Worm (Caenorhabditis elegans) whole organism, L1 larva: ENCODE results near the gene C40H1.7.

Source experiments
- Y116A8C.19 ChIP-seq: sonication (generic microtip); optimal IDR thresholded peaks from 2 replicates; lab custom pipeline; 2016; ENCODE audit warnings: missing compliant biosample characterization, missing genetic modification characterization, borderline replicate concordance
- alr-1 ChIP-seq: fragments of 200-800 bp; sonication (Bioruptor generic); optimal IDR thresholded peaks from 2 replicates; lab custom pipeline; 2018; ENCODE audit warnings: borderline replicate concordance, mild to moderate bottlenecking, missing genetic modification characterization, missing compliant biosample characterization
- aly-2 ChIP-seq: fragments of 150-350 bp; optimal IDR thresholded peaks from 2 replicates; lab custom pipeline; 2014; ENCODE audit warnings: missing biosample characterization, missing genetic modification characterization
- ceh-8 ChIP-seq: fragments of 200-800 bp; sonication (Bioruptor generic); optimal IDR thresholded peaks from 2 replicates; lab custom pipeline; 2018; ENCODE audit warnings: mild to moderate bottlenecking, missing genetic modification characterization, moderate library complexity, missing compliant biosample characterization
- ceh-82 ChIP-seq, 3 experiments: fragments of 150-350 bp in 1 of 3; sonication (generic microtip) in 2 of 3; optimal IDR thresholded peaks; 2 replicates each; lab custom pipeline; 2014 to 2017; ENCODE audit warnings: missing biosample characterization in 3 of 3, missing genetic modification characterization in 3 of 3
- ceh-88 ChIP-seq: fragments of 200-800 bp; sonication (Bioruptor generic); IDR thresholded peaks from 2 replicates; pipeline ENCODE4 v1.3.6; 2022; ENCODE audit warnings: missing genetic modification characterization, missing compliant biosample characterization
- dpl-1 ChIP-seq, 3 experiments: fragments of 150-350 bp in 2 of 3; sonication (generic microtip) in 1 of 3; optimal IDR thresholded peaks; 2 replicates each; lab custom pipeline; 2014 to 2017; ENCODE audit warnings: missing biosample characterization in 3 of 3, missing genetic modification characterization in 3 of 3, missing genetic modification reagents in 3 of 3
- dsc-1 ChIP-seq: sonication (generic microtip); optimal IDR thresholded peaks from 2 replicates; lab custom pipeline; 2016; ENCODE audit warnings: mild to moderate bottlenecking, missing genetic modification characterization, missing compliant biosample characterization
- efl-1 ChIP-seq, 4 experiments: fragments of 150-350 bp; optimal IDR thresholded peaks in 3 of 4; peaks in 1 of 4; 1 replicate in 1 of 4; 2 replicates in 3 of 4; lab custom pipeline; 2014; ENCODE audit warnings: missing biosample characterization in 2 of 4, missing genetic modification characterization in 2 of 4, missing genetic modification reagents in 2 of 4
- egl-13 ChIP-seq: sonication (generic microtip); optimal IDR thresholded peaks from 2 replicates; lab custom pipeline; 2016; ENCODE audit warnings: missing genotype, missing genetic modification reagents, missing genetic modification characterization, missing compliant biosample characterization
- elt-2 ChIP-seq: sonication (generic microtip); optimal IDR thresholded peaks from 2 replicates; lab custom pipeline; 2016; ENCODE audit warnings: missing genetic modification characterization, mild to moderate bottlenecking, inconsistent platforms, missing compliant biosample characterization, missing genetic modification reagents
- ets-5 ChIP-seq: fragments of 200-800 bp; sonication (Bioruptor generic); IDR thresholded peaks from 2 replicates; pipeline ENCODE4 v1.3.6; 2022; ENCODE audit warnings: missing genetic modification characterization, missing compliant biosample characterization
- fkh-8 ChIP-seq: sonication (generic microtip); optimal IDR thresholded peaks from 2 replicates; lab custom pipeline; 2016; ENCODE audit warnings: mild to moderate bottlenecking, missing genetic modification characterization, missing compliant biosample characterization
- grh-1 ChIP-seq: fragments of 200-800 bp; sonication (Bioruptor generic); IDR thresholded peaks from 2 replicates; pipeline ENCODE4 v1.3.6; 2022; ENCODE audit warnings: missing genetic modification reagents, missing genetic modification characterization, missing compliant biosample characterization
- hlh-17 ChIP-seq: fragments of 200-800 bp; sonication (Bioruptor generic); optimal IDR thresholded peaks from 2 replicates; lab custom pipeline; 2018; ENCODE audit warnings: missing genetic modification characterization, mild to moderate bottlenecking, missing compliant biosample characterization, moderate library complexity, borderline replicate concordance
- hpl-2 ChIP-seq: fragments of 150-350 bp; optimal IDR thresholded peaks from 2 replicates; lab custom pipeline; 2014; ENCODE audit warnings: missing biosample characterization, missing genetic modification reagents, missing genetic modification characterization
- isw-1 ChIP-seq: fragments of 200-800 bp; sonication (Bioruptor generic); IDR thresholded peaks from 2 replicates; pipeline ENCODE4 v1.3.6; 2022; ENCODE audit warnings: missing genetic modification characterization, missing compliant biosample characterization
- lin-13 ChIP-seq: fragments of 150-350 bp; optimal IDR thresholded peaks from 2 replicates; lab custom pipeline; 2014; ENCODE audit warnings: missing biosample characterization, missing genetic modification reagents, missing genetic modification characterization
- lin-14 ChIP-seq: fragments of 200-800 bp; sonication (Bioruptor generic); optimal IDR thresholded peaks from 2 replicates; lab custom pipeline; 2018; ENCODE audit warnings: mild to moderate bottlenecking, missing genetic modification characterization, moderate library complexity, missing compliant biosample characterization
- lin-39 ChIP-seq: fragments of 150-350 bp; optimal IDR thresholded peaks from 2 replicates; lab custom pipeline; 2014; ENCODE audit warnings: missing biosample characterization, missing genetic modification reagents, missing genetic modification characterization
- mab-9 ChIP-seq: fragments of 200-800 bp; sonication (Bioruptor generic); IDR thresholded peaks from 2 replicates; pipeline ENCODE4 v1.3.6; 2022; ENCODE audit warnings: missing genetic modification reagents, missing genetic modification characterization, missing compliant biosample characterization
- mdl-1 ChIP-seq, 2 experiments: fragments of 150-350 bp; optimal IDR thresholded peaks; 2 replicates each; lab custom pipeline; 2014 to 2017; ENCODE audit warnings: missing biosample characterization in 2 of 2, missing genetic modification characterization in 2 of 2, inconsistent platforms in 1 of 2
- mef-2 ChIP-seq: fragments of 150-350 bp; optimal IDR thresholded peaks from 2 replicates; lab custom pipeline; 2014; ENCODE audit warnings: missing biosample characterization, missing genetic modification characterization
- nhr-12 ChIP-seq: sonication (generic microtip); optimal IDR thresholded peaks from 2 replicates; lab custom pipeline; 2017; ENCODE audit warnings: missing biosample characterization, missing genetic modification characterization
- nhr-19 ChIP-seq: fragments of 200-800 bp; sonication (Bioruptor generic); conservative IDR thresholded peaks from 2 replicates; pipeline ENCODE4 v1.3.6; 2022; ENCODE audit warnings: missing genetic modification characterization, missing compliant biosample characterization
- nhr-47 ChIP-seq: sonication (generic microtip); optimal IDR thresholded peaks from 2 replicates; lab custom pipeline; 2016; ENCODE audit warnings: mild to moderate bottlenecking, missing genetic modification characterization, moderate library complexity, missing compliant biosample characterization
- nhr-71 ChIP-seq: sonication (generic microtip); optimal IDR thresholded peaks from 2 replicates; lab custom pipeline; 2016; ENCODE audit warnings: mild to moderate bottlenecking, missing genetic modification characterization, moderate library complexity, missing compliant biosample characterization
- nhr-84 ChIP-seq: sonication (generic microtip); optimal IDR thresholded peaks from 2 replicates; lab custom pipeline; 2017; ENCODE audit warnings: missing biosample characterization, missing genetic modification characterization
- nhr-85 ChIP-seq: sonication (generic microtip); peaks from one replicate; lab custom pipeline; 2016; ENCODE audit warnings: missing genetic modification characterization, inconsistent platforms, missing compliant biosample characterization
- pag-3 ChIP-seq: sonication (generic microtip); optimal IDR thresholded peaks from 2 replicates; lab custom pipeline; 2017; ENCODE audit warnings: missing genetic modification characterization, mild to moderate bottlenecking, missing compliant biosample characterization, antibody characterized with exemption, borderline replicate concordance; ENCODE audit not compliant: insufficient read depth
- snu-23 ChIP-seq: sonication (generic microtip); optimal IDR thresholded peaks from 2 replicates; lab custom pipeline; 2016; ENCODE audit warnings: missing genetic modification characterization, missing compliant biosample characterization
- sox-4 ChIP-seq: sonication (generic microtip); optimal IDR thresholded peaks from 2 replicates; lab custom pipeline; 2016; ENCODE audit warnings: missing genetic modification characterization, missing compliant biosample characterization
- sup-37 ChIP-seq: fragments of 200-800 bp; sonication (Bioruptor generic); optimal IDR thresholded peaks from 2 replicates; lab custom pipeline; 2018; ENCODE audit warnings: mild to moderate bottlenecking, missing genetic modification characterization, missing compliant biosample characterization
- swsn-7 ChIP-seq: sonication (generic microtip); optimal IDR thresholded peaks from 2 replicates; lab custom pipeline; 2016; ENCODE audit warnings: missing genetic modification characterization, missing compliant biosample characterization
- tbx-2 ChIP-seq: sonication (generic microtip); optimal IDR thresholded peaks from 2 replicates; lab custom pipeline; 2016; ENCODE audit warnings: missing genetic modification characterization, missing compliant biosample characterization
- unc-62 ChIP-seq: fragments of 150-350 bp; optimal IDR thresholded peaks from 2 replicates; lab custom pipeline; 2014; ENCODE audit warnings: missing biosample characterization, missing genetic modification reagents, missing genetic modification characterization
- unc-86 ChIP-seq: sonication (generic microtip); optimal IDR thresholded peaks from 2 replicates; lab custom pipeline; 2016; ENCODE audit warnings: missing genetic modification characterization, missing compliant biosample characterization
- vab-15 ChIP-seq: sonication (generic microtip); optimal IDR thresholded peaks from 2 replicates; lab custom pipeline; 2017; ENCODE audit warnings: missing genotype, mild to moderate bottlenecking, missing genetic modification characterization, missing compliant biosample characterization
- xbp-1 ChIP-seq: sonication (generic microtip); optimal IDR thresholded peaks from 2 replicates; lab custom pipeline; 2016; ENCODE audit warnings: missing genetic modification characterization, missing compliant biosample characterization
- zag-1 ChIP-seq: fragments of 150-350 bp; optimal IDR thresholded peaks from 2 replicates; lab custom pipeline; 2014; ENCODE audit warnings: missing biosample characterization, missing genetic modification characterization

C40H1.7 gene

DNA sequence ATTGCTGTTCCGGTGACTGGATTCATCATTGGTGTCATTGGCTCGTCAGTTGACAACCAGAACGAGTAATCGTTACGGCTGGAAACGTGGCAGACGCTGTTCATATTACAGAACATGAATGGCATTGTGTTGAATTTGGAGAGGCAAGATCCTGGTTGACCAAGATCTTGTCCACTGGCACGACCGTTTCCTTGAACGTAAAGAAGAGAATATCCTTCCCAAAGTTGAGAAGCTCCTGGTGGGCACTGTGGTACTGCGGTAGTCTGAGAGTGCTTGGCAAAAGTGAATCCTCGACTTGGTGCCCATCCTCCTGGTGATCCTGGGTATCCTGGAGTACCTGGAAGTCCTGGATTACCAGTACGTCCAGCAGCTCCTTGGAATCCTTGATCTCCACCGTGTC lies 13.1 kb downstream of the C40H1.7 start:
- TF ChIP-seq efl-1 (optimal IDR thresholded peaks at IDR 0.05; lab: Kevin White, UChicago): no peak
- peak in 1 of 2 experiments; percentile 85 for TF ChIP-seq efl-1 (GFP tag; optimal IDR thresholded peaks at IDR 0.05 in 1 of 2; lab: Kevin White, UChicago)
- TF ChIP-seq egl-13 (tag; lab: Kevin White, UChicago): no peak
- no peak for TF ChIP-seq hlh-17 (GFP tag; lab: Kevin White, UChicago)
- no peak for TF ChIP-seq ets-5 (GFP tag; lab: Robert Waterston, UW)
- no peak for TF ChIP-seq aly-2

DNA sequence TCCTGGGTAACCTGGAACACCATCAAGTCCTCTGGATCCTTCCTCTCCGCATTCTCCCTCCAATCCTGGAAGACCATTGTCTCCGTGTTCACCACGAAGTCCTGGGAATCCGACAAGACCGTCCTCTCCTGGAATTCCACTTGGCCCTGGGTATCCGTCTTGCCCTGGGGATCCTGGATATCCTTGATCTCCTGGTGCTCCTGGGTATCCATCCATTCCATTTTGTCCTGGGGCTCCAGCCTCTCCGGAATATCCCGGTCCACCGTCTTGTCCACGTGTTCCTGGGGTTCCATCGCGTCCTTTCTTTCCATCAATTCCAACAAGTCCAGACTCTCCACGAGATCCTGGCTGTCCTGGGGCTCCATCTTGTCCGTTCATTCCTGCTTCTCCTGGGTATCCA lies 15.2 kb downstream of the C40H1.7 start:
- TF ChIP-seq lin-14 (GFP tag; lab: Kevin White, UChicago) (no peak), mef-2 (tag; lab: Kevin White, UChicago) (no peak), ceh-82 (tag; optimal IDR thresholded peaks at IDR 0.05; lab: Kevin White, UChicago) (no peak), grh-1 (GFP tag; lab: Robert Waterston, UW) (no peak), lin-13 (GFP tag; lab: Kevin White, UChicago) (no peak), nhr-71 (tag; lab: Kevin White, UChicago) (no peak), alr-1 (tag; lab: Kevin White, UChicago) (no peak), sox-4 (tag; lab: Kevin White, UChicago) (no peak), unc-86 (tag; lab: Kevin White, UChicago) (no peak), zag-1 (tag; lab: Kevin White, UChicago) (no peak), ceh-88 (no peak), hpl-2 (GFP tag; lab: Kevin White, UChicago) (no peak), mab-9 (GFP tag; lab: Robert Waterston, UW) (no peak), nhr-19 (GFP tag; lab: Robert Waterston, UW) (no peak), sup-37 (GFP tag; lab: Kevin White, UChicago) (no peak), nhr-85 (tag; lab: Kevin White, UChicago) (no peak), elt-2 (no peak), dpl-1 (GFP tag; optimal IDR thresholded peaks at IDR 0.05; lab: Kevin White, UChicago) (no peak), dsc-1 (tag; lab: Kevin White, UChicago) (no peak)

DNA sequence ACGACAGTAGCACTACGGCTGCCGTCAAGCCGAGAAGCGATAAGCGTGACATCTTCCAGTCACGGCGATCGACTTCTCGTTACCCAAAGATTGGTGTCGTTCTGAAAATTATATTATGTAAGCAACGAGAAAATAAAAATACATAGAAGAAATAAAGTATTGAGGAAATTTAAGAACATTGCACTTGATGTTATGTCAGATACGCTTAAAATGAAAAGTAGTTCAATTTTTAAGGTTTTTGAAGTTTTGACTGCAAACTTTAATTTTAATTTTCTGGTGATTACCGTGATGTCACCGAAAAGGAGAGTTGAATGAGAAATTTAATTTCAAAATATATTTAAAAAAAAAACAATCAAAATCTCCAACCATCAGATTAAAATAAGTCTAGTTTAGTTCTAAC lies 19.5 kb downstream of the C40H1.7 start, which contains the start of gene emb-9:
TSS of gene emb-9 (minus strand) at position 101 of the 400 bp plus-strand sequence.
- no peak for TF ChIP-seq swsn-7 (tag; lab: Kevin White, UChicago)
- no peak for TF ChIP-seq Y116A8C.19
- TF ChIP-seq fkh-8 (tag; lab: Kevin White, UChicago): no peak
- TF ChIP-seq nhr-12 (tag; lab: Kevin White, UChicago): no peak
- no peak for TF ChIP-seq egl-13 (tag; lab: Kevin White, UChicago)
- no peak for TF ChIP-seq tbx-2 (tag; lab: Kevin White, UChicago)
- no peak for TF ChIP-seq unc-62 (GFP tag; lab: Kevin White, UChicago)
- TF ChIP-seq vab-15: no peak
- TF ChIP-seq isw-1 (GFP tag; lab: Robert Waterston, UW): no peak
- TF ChIP-seq mdl-1 (tag; optimal IDR thresholded peaks at IDR 0.05; lab: Kevin White, UChicago): no peak
- no peak for TF ChIP-seq nhr-47 (tag; lab: Kevin White, UChicago)
- TF ChIP-seq nhr-84 (tag; lab: Kevin White, UChicago): no peak
- no peak for TF ChIP-seq xbp-1 (tag; lab: Kevin White, UChicago)
- TF ChIP-seq zag-1 (tag; lab: Kevin White, UChicago): no peak
- no peak for TF ChIP-seq snu-23
- TF ChIP-seq lin-39: no peak
- no peak for TF ChIP-seq ceh-8 (GFP tag; lab: Kevin White, UChicago)
- TF ChIP-seq nhr-19 (GFP tag; lab: Robert Waterston, UW): no peak
- TF ChIP-seq pag-3 (tag; lab: Kevin White, UChicago): no peak
